Fruit fly (Drosophila melanogaster) S2 (cell line): ENCODE data around the gene CG13614.

Experiments
- CG8478 ChIP-seq: fragments of >200 bp; optimal IDR thresholded peaks from 2 replicates; lab custom pipeline; 2018
- CTCF ChIP-seq, 2 experiments: fragments of >200 bp; optimal IDR thresholded peaks; 2 replicates each; lab custom pipeline; 2018

CG13614 gene

dm6 chr3R:24367120-24367519, 2.2 kb upstream of the CG13614 start, which contains the start of gene CG42811:
TSS of gene CG42811 (minus strand) at chr3R:24367220.
- TF ChIP-seq CG8478 = no peak
- TF ChIP-seq CTCF (optimal IDR thresholded peaks at IDR 0.05; lab: Kevin White, UChicago) = no peak

- TF ChIP-seq CTCF (optimal IDR thresholded peaks at IDR 0.05; lab: Kevin White, UChicago) (no peak), CG8478 (no peak)
Measured at dm6 chr3R:24368064-24368463, 1.3 kb upstream of the CG13614 start, which contains the start of the genes CG42812 and CG33341. TSS of gene CG42812 (minus strand) at chr3R:24368164. TSS of gene CG33341 (plus strand) at chr3R:24368358.

- TF ChIP-seq CG8478 (no peak), CTCF (optimal IDR thresholded peaks at IDR 0.05; lab: Kevin White, UChicago) (no peak)
Measured at dm6 chr3R:24372662-24373061, 3.3 kb downstream of the CG13614 start, which contains the start of gene CG17782. TSS of gene CG17782 (minus strand) at chr3R:24372762.

- TF ChIP-seq CG8478 (no peak), CTCF (optimal IDR thresholded peaks at IDR 0.05; lab: Kevin White, UChicago) (no peak)
Measured at dm6 chr3R:24375561-24375960, 6.2 kb downstream of the CG13614 start, which contains the start of gene CG17781. TSS of gene CG17781 (minus strand) at chr3R:24375661.

- TF ChIP-seq CTCF (optimal IDR thresholded peaks at IDR 0.05; lab: Kevin White, UChicago) (no peak), CG8478 (no peak)
Measured at dm6 chr3R:24376565-24376964, 7.2 kb downstream of the CG13614 start, which contains the start of gene CG33342. TSS of gene CG33342 (plus strand) at chr3R:24376865.

dm6 chr3R:24384952-24385351, 15.6 kb downstream of the CG13614 start, which contains the start of gene CG17780:
TSS of gene CG17780 (minus strand) at chr3R:24385052.
- no peak for TF ChIP-seq CG8478
- TF ChIP-seq CTCF (optimal IDR thresholded peaks at IDR 0.05; lab: Kevin White, UChicago) = no peak

dm6 chr3R:24386434-24386833, 17.1 kb downstream of the CG13614 start:
- TF ChIP-seq CG8478 (no peak), CTCF (optimal IDR thresholded peaks at IDR 0.05; lab: Kevin White, UChicago) (peak; percentile 68 to 71)

dm6 chr3R:24390239-24390638, 20.9 kb downstream of the CG13614 start, which contains the start of the genes CG5768 and CG13615:
TSS of gene CG5768 (minus strand) at chr3R:24390339.
TSS of gene CG13615 (plus strand) at chr3R:24390518.
- TF ChIP-seq CG8478 = no peak
- no peak for TF ChIP-seq CTCF (optimal IDR thresholded peaks at IDR 0.05; lab: Kevin White, UChicago)

dm6 chr3R:24392207-24392939, 23.0 kb downstream of the CG13614 start, which contains the start of gene CG13616:
TSS of gene CG13616 (plus strand) at chr3R:24392889.
- TF ChIP-seq CG8478 (no peak), CTCF (optimal IDR thresholded peaks at IDR 0.05; lab: Kevin White, UChicago) (no peak)
